Worm (Caenorhabditis elegans): ENCODE measurements around the gene F17C8.7.

Gene F17C8.7

DNA sequence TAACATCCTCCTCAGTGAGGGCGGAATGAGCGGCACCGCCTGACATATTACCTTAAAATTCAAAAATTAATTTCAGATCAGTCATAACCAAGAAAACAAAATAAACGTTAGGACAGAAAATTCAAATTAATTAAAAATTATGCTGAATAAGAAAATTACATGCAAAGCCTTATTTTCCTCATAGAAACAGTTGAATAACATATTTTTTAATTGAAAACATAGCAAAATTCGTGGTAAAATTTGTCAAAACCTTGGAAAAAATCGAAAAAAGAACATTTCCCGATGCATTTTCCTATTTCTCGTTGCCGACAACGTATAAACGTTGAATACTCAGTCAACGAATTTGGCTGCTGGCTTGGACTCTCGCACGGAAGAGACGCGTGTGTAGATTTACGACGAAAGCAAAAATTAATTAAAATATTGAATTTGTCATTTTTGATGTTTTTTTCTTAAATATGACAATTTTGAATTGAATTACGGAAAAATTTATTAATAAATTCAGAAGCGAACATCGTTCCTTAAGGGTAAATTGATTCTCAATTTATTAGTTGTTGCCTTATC is 18.5 kb downstream of the F17C8.7 start, which contains the start of the genes rps-0 and rbg-3 (continued):
- TF ChIP-seq gei-17 (GFP tag; optimal IDR thresholded peaks at IDR 0.05) (no peak), nhr-27 (tag; optimal IDR thresholded peaks at IDR 0.05) (no peak), ccch-3 (GFP tag; optimal IDR thresholded peaks at IDR 0.05) (no peak), Y67H2A.10 (GFP tag; conservative IDR thresholded peaks at IDR 0.05) (peak; percentile 57; the same call in 1 of the 2 replicates), B0261.1 (tag; optimal IDR thresholded peaks at IDR 0.05) (no peak), C17E4.6 (GFP tag; IDR thresholded peaks at IDR 0.05) (peak; percentile 46; the same call in 1 of the 2 replicates), hlh-12 (tag; optimal IDR thresholded peaks at IDR 0.05) (no peak), F57C9.4 (tag; optimal IDR thresholded peaks at IDR 0.05) (no peak), ceh-79 (tag; optimal IDR thresholded peaks at IDR 0.05) (no peak), Y56A3A.18 (GFP tag; IDR thresholded peaks at IDR 0.05) (no peak), mel-28 (tag; optimal IDR thresholded peaks at IDR 0.05; ENCODE audit: borderline replicate concordance) (no peak), ets-4 (GFP tag; optimal IDR thresholded peaks at IDR 0.05) (no peak), die-1 (tag; optimal IDR thresholded peaks at IDR 0.05) (no peak), lin-35 (GFP tag; optimal IDR thresholded peaks at IDR 0.05) (peak in 2 of 3 experiments; percentile 64 to 92), efl-1 (GFP tag; optimal IDR thresholded peaks at IDR 0.05) (peak; percentile 62), Y53F4B.3 (GFP tag; IDR thresholded peaks at IDR 0.05) (no peak), mes-4 (tag; optimal IDR thresholded peaks at IDR 0.05) (no peak), Y53G8AR.9 (GFP tag; conservative IDR thresholded peaks at IDR 0.05) (peak; percentile 58; the same call in 1 of the 2 replicates), madf-8 (GFP tag; conservative IDR thresholded peaks at IDR 0.05) (peak; percentile 42), tlf-1 (GFP tag; optimal IDR thresholded peaks at IDR 0.05) (peak; percentile 88), K11D2.4 (GFP tag; IDR thresholded peaks at IDR 0.05) (peak; percentile 76), hmg-1.2 (GFP tag; IDR thresholded peaks at IDR 0.05) (peak; percentile 89), Y95B8A.8 (GFP tag; IDR thresholded peaks at IDR 0.05) (0 out of 2 replicates have a peak, but pooled peaks have one; percentile 30), attf-3 (GFP tag; conservative IDR thresholded peaks at IDR 0.05) (peak; percentile 48; the same call in 1 of the 2 replicates), aptf-3 (GFP tag; IDR thresholded peaks at IDR 0.05) (no peak), dpl-1 (GFP tag; optimal IDR thresholded peaks at IDR 0.05) (peak; percentile 75), B0336.3 (GFP tag; IDR thresholded peaks at IDR 0.05) (0 out of 2 replicates have a peak, but pooled peaks have one; percentile 35), madf-6 (GFP tag; IDR thresholded peaks at IDR 0.05) (peak; percentile 82), F49E8.2 (tag; optimal IDR thresholded peaks at IDR 0.05; ENCODE audit: insufficient read depth) (peak; percentile 74), lin-40 (tag; optimal IDR thresholded peaks at IDR 0.05) (peak; percentile 85), rpc-1 (optimal IDR thresholded peaks at IDR 0.05) (no peak), rpc-1 (tag; optimal IDR thresholded peaks at IDR 0.05) (no peak), F22D6.2 (tag; optimal IDR thresholded peaks at IDR 0.05) (no peak), F39B2.1 (GFP tag; IDR thresholded peaks at IDR 0.05) (no peak), nhr-80 (tag; optimal IDR thresholded peaks at IDR 0.05) (peak; percentile 37), cebp-2 (GFP tag; IDR thresholded peaks at IDR 0.05) (no peak), pha-4 (tag; optimal IDR thresholded peaks at IDR 0.05) (peak; percentile 84), nhr-120 (GFP tag; IDR thresholded peaks at IDR 0.05) (no peak), sptf-2 (GFP tag; optimal IDR thresholded peaks at IDR 0.05) (no peak), B0019.2 (GFP tag; conservative IDR thresholded peaks at IDR 0.05) (peak; percentile 74; the same call in 1 of the 2 replicates), nfya-1 (tag; optimal IDR thresholded peaks at IDR 0.05; ENCODE audit: borderline replicate concordance, insufficient read depth) (no peak), let-607 (tag; optimal IDR thresholded peaks at IDR 0.05) (peak in 1 of 2 experiments; percentile 74), rcor-1 (GFP tag; IDR thresholded peaks at IDR 0.05) (peak; percentile 80), nfya-2 (GFP tag; IDR thresholded peaks at IDR 0.05) (no peak), cebp-1 (GFP tag; IDR thresholded peaks at IDR 0.05) (no peak), cebp-1 (tag; optimal IDR thresholded peaks at IDR 0.05) (peak; percentile 80), K12H6.12 (tag; optimal IDR thresholded peaks at IDR 0.05) (peak; percentile 49), tbx-9 (tag; optimal IDR thresholded peaks at IDR 0.05; ENCODE audit: borderline replicate concordance) (no peak), egl-44 (GFP tag; IDR thresholded peaks at IDR 0.05) (no peak)
